Fruit fly (Drosophila melanogaster) whole organism, larva: Measurements from ENCODE around the gene Abl.

Experiments
- noc ChIP-seq: fragments of 200-800 bp; sonication (Bioruptor generic); optimal IDR thresholded peaks from 3 replicates; lab custom pipeline; 2019; ENCODE audit warnings: missing biosample characterization, mild to moderate bottlenecking, missing genetic modification characterization, moderate library complexity

Gene Abl

DNA sequence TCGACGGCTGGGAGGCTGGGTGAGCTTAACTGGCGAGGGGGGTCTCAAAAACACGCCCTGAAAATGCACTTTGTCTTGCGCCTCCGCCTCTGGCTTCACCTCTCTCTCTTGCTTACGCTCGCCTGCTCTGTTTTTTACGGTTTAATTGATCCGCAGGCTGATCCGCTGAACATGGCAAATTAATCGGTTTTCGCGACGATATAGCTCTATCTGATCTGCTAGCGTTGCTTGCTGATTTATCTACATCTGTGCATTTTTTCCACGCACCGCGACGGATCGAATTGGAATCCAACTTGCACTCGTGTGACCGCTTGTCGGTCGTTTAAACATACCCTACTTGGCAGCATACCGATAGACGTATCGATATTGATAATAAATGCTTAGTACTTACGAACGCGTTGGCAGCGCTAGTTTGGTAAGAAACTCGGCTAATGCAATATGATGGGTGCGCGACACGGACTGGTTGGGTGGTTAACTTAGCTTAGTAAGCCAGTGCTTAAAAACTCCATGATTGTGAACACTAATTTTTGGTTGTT is at the start of gene Abl:
TSS of gene Abl (minus strand) at position 305 of the 536 bp plus-strand sequence.
- TF ChIP-seq noc (tag; lab: Kevin White, UChicago): peak; percentile 50

DNA sequence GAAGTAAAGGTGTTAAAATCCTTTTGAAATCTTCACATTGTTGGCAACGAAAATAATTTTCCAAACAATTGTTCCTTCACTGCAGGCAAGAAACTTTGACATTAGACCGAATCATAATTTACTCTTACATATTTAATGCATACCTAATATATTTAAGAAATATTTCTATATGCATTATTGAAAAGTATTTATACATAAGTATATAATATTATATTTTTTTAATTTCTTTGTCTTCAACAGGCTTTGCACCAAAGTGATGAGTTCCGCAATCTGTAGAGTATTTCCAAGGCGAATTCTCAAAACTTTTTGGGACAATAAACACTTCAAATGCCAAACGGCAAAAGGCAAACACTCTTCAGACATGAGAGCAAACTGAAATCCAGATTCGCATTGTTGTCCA is 49.4 kb upstream of the Abl start:
- peak; percentile 51 for TF ChIP-seq noc (tag; lab: Kevin White, UChicago)

DNA sequence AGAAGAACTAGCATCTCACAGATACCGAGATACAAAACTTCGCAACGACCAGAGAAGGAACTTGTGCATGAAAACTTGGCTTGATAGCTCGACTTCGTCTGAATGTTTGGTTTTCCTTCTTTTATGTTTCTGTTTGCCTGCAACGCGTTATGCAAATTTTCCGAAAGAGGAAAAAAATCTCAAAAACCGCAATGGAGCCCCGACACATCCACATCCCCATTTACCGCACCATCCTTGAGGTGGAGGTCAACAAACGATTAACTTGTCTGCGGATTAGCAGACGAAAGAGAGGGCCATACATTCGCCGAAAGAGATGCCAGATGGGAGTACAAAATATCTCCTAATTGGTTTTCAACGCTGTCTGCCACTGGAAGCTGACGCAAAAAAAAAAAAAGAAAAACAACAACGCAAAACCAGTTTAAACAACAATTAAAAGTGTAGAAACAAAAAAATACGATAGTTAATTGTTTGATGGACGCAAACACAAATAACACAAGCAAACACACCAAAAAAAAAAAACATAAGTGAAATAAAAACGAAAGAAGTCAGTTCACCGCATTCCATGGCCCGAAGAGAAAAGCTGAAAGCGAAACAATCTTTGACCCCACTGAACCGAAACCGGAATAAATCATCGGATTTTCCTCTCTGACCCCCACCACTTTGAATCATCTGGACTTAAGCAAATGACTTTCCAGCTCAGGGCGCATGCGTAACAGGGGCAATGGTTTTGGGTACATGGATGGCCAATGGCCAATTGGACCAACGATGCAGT is 47.6 kb upstream of the Abl start:
- TF ChIP-seq noc (tag; lab: Kevin White, UChicago): peak; percentile 10

dm6 chr3L:16693844-16694243 is 46.2 kb upstream of the Abl start:
- peak; percentile 56 for TF ChIP-seq noc (tag; lab: Kevin White, UChicago)

DNA sequence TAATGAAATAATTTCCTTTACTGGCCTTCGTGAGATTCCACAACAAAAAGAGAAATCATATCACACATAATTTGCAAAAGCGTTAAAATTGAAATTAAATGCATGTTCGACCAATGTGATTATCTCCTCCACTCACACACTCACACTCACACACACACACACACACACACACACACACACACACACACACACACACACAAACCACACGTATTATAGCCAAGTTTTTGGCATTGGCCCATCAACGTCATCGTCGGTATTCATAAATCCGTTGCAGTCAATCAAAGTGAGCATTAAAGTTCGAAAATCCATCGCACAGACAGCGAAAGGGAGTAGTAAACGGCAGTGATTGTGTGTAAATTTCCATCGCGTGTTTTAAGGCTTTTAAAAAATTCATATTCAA is 42.4 kb upstream of the Abl start:
- TF ChIP-seq noc (tag; lab: Kevin White, UChicago): no peak

- TF ChIP-seq noc (tag; lab: Kevin White, UChicago): no peak
These were observed 41.8 kb upstream of the Abl start for dm6 chr3L:16689491-16689890.

dm6 chr3L:16683007-16683406 is 35.3 kb upstream of the Abl start:
- no peak for TF ChIP-seq noc (tag; lab: Kevin White, UChicago)

dm6 chr3L:16682371-16682770 is 34.7 kb upstream of the Abl start:
- no peak for TF ChIP-seq noc (tag; lab: Kevin White, UChicago)

DNA sequence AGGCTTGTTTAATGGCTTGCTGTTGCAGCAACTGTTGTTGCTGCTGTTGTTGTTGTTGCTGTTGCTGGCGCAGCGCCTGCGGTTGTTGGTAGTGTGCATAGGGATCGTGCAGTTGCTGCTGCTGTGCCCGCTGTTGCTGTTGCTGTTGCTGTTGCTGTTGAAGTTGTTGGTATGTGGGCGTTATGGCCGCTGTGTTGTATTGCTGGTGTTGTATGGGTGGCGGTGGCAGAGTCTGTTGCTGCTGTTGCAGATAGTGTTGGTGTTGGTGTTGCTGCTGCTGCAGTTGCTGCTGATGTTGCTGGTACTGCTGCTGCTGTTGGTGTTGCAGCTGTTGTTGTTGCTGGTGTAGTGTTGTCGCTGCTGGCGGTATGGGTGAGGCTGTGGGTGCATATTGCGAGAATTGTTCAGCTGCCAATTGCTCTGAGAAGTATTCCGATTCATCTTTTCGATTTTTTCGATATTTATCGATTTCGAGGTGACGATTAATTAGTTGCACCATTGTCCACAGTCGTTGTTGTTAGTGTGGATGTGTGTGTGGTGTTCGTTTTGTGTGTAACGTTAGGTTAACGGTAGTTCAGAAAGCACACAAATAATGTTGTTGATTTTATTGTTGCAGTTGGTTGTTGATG is 31.9 kb upstream of the Abl start:
- no peak for TF ChIP-seq noc (tag; lab: Kevin White, UChicago)

DNA sequence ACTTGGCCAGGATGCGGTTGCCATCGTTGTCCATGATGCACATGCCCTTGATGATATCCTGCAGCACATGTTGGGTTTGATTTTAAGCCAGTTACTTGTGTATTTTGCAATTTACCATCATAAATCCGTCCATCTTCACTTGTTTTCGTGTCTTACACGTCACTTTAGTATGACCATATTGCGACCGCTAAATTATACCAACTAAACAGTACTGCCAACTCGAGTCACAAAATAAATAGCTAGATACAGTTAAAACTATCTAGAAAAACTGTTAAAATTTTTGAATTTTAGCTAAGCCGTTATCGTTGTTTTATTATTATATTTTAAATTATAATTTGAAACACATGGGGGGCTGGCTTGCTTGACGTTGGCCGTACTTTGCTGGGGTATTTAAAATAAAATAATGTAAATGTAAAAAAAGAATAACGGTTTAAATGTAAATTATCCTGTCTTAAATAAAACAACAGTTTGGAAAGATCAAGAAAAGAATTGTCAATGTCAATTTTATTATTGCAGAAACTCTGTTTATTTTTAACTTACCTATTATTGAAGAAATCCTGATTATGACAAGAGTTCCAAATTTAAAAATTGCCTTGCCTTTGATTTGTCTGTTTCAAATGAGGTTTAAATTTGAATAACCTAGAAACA is 25.8 kb upstream of the Abl start, which contains the start of the genes zetaCOP and CG13032:
TSS of gene zetaCOP (minus strand) at position 189 of the 648 bp plus-strand sequence.
TSS of gene CG13032 (plus strand) at position 598 of the 648 bp plus-strand sequence.
- no peak for TF ChIP-seq noc (tag; lab: Kevin White, UChicago)

DNA sequence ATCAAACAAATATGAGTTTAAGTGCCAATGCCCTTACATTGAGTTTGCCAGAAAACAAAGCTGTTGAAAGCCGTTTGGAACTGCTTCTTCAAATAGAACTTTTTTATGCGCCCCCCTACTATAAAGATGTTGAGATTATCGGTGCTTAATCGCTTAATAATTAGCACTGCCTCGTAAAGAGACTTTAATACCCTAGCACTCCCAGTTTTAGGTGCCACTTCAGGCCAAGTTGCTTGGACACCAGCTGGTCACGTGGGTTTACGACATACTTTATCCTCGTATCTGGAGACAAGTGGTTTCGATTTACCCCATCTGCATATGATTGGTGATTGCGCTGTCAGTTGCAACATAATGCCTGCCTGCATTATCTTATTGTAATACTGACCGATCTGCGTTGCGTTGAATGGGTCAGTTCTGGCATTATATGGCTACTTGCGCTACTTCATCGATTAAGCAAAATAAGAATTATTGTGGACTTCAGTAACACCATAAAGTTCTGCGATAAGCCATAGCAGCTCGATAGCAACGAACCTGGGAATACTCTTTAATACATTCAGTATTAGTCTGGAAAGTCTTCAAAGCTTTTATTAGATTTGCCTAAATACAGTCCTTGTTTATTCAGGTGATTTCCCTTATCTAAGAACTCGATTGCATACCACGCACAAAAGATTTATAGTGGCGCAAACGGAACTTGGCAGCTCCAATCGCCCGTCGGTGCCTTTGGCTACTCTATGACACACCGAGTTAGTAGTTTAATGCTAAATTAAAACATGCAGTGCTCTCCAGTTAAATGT is 23.4 kb upstream of the Abl start:
- peak; percentile 63 for TF ChIP-seq noc (tag; lab: Kevin White, UChicago)

dm6 chr3L:16670195-16670594 is 22.5 kb upstream of the Abl start:
- TF ChIP-seq noc (tag; lab: Kevin White, UChicago): peak; percentile 51

DNA sequence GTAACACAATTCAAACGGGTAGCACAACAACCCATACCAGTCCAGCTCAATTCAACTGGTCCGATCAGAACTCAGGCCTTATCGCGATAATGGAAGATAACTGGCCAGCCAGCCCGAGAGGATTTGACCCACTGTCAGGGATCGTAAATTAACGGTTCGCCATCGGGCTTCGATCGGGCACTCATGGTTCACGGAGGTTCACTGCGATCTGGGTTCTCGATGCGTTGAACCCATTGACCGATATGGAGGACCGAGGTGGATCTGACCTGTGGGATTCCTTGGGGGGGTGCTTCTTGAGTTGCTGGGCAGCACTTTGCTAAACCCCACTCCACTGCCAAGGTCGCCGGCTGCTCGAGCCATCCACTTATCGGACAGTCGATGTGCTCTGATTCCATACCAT is 21.1 kb upstream of the Abl start:
- no peak for TF ChIP-seq noc (tag; lab: Kevin White, UChicago)

- TF ChIP-seq noc (tag; lab: Kevin White, UChicago): peak; percentile 63
These were observed 20.2 kb upstream of the Abl start, which contains the start of gene Galphaf for dm6 chr3L:16667663-16668465. Gene Galphaf (minus strand): TSS chr3L:16667934.
